Fruit fly (Drosophila melanogaster): Measurements from ENCODE around the gene CG18302.

The CG18302 gene

DNA sequence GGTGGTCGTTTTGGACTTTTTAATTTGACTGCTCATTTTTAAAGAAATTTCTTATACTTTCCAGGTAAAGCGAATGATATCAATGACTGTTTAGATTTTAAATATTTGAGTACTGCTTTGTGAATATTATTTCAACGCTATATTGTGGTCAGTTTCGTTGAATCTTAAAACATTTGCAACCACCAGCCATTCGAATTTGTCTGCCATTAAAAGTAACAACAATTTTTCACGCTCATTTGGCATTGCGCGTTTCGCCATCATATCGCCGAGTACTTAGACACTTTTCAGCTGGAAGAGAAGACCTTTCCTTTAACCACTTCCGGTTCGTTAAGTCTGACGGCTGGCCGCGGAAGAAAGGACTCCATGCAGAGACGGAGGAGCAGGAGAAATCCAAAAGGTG lies 47.5 kb downstream of the CG18302 start, which contains the start of gene CG34161:
CG34161 (minus strand) TSS at position 101 of the 400 bp plus-strand sequence.
- no peak for TF ChIP-seq pan (optimal IDR thresholded peaks at IDR 0.05)
- no peak for TF ChIP-seq Hr78 (GFP tag; optimal IDR thresholded peaks at IDR 0.05)
- TF ChIP-seq woc (GFP tag; optimal IDR thresholded peaks at IDR 0.05), result no peak
- no peak for TF ChIP-seq foxo (GFP tag; optimal IDR thresholded peaks at IDR 0.05)
- no peak for TF ChIP-seq Myc (optimal IDR thresholded peaks at IDR 0.05)
- no peak for TF ChIP-seq br (GFP tag; optimal IDR thresholded peaks at IDR 0.05)
- no peak for TF ChIP-seq dsf (GFP tag; optimal IDR thresholded peaks at IDR 0.05; ENCODE audit: borderline replicate concordance)
- TF ChIP-seq dmrt93B (GFP tag; optimal IDR thresholded peaks at IDR 0.05), result no peak
- TF ChIP-seq Rel (GFP tag; optimal IDR thresholded peaks at IDR 0.05), result no peak
- TF ChIP-seq Rel (tag; optimal IDR thresholded peaks at IDR 0.05), result no peak
- no peak for TF ChIP-seq h (GFP tag; optimal IDR thresholded peaks at IDR 0.05)
- no peak for TF ChIP-seq sage (GFP tag; optimal IDR thresholded peaks at IDR 0.05)
- no peak for TF ChIP-seq CG9705 (GFP tag; optimal IDR thresholded peaks at IDR 0.05)
- no peak for TF ChIP-seq GATAd (GFP tag; optimal IDR thresholded peaks at IDR 0.05)

All from whole organism, wandering third instar larva.